Worm (Caenorhabditis elegans): ENCODE measurements around the gene R10H10.4.

- no peak for TF ChIP-seq pha-4 (tag; optimal IDR thresholded peaks at IDR 0.05)
- TF ChIP-seq ets-4 (tag; optimal IDR thresholded peaks at IDR 0.05): no peak
- no peak for TF ChIP-seq elt-2 (tag; optimal IDR thresholded peaks at IDR 0.05)
- TF ChIP-seq ref-2 (tag; optimal IDR thresholded peaks at IDR 0.05): no peak
- TF ChIP-seq ama-1 (optimal IDR thresholded peaks at IDR 0.05): no peak
- no peak for TF ChIP-seq lin-11 (tag; optimal IDR thresholded peaks at IDR 0.05)
- no peak for TF ChIP-seq ceh-30 (tag; optimal IDR thresholded peaks at IDR 0.05)
- no peak for TF ChIP-seq ceh-48 (tag; optimal IDR thresholded peaks at IDR 0.05)
These were observed 19.1 kb upstream of the R10H10.4 start, which contains the start of gene R10H10.7 for ce11 chrIV:10413828-10414227.
